Fruit fly (Drosophila melanogaster) whole organism, embryonic: ENCODE results near the gene trk.

Experiments
- CG12769 ChIP-seq: fragments of 200-800 bp; sonication (Bioruptor generic); optimal IDR thresholded peaks from 2 replicates; lab custom pipeline; 2019; ENCODE audit warnings: missing biosample characterization, mild to moderate bottlenecking, missing genetic modification characterization, moderate library complexity
- CG14667 ChIP-seq: fragments of 200-800 bp; sonication (Bioruptor generic); IDR thresholded peaks from 2 replicates; pipeline ENCODE4 v1.3.6; 2022; ENCODE audit warnings: missing biosample characterization, missing genetic modification characterization
- CG30431 ChIP-seq: fragments of 200-800 bp; sonication (Bioruptor generic); optimal IDR thresholded peaks from 2 replicates; lab custom pipeline; 2017; ENCODE audit warnings: missing biosample characterization, missing genetic modification characterization
- CG7963 ChIP-seq: fragments of 200-800 bp; sonication (Bioruptor generic); IDR thresholded peaks from 3 replicates; pipeline ENCODE4 v1.3.6; 2022; ENCODE audit warnings: missing biosample characterization, missing genetic modification characterization; ENCODE audit not compliant: partially characterized antibody
- HmgD ChIP-seq: fragments of 200-800 bp; sonication (Bioruptor generic); optimal IDR thresholded peaks from 3 replicates; lab custom pipeline; 2016; ENCODE audit warnings: missing biosample characterization, missing genetic modification characterization
- Ssrp ChIP-seq: fragments of 200-800 bp; sonication (Bioruptor generic); optimal IDR thresholded peaks from 2 replicates; lab custom pipeline; 2018; ENCODE audit warnings: missing biosample characterization, mild to moderate bottlenecking, missing genetic modification characterization, moderate library complexity
- fd64A ChIP-seq: fragments of 200-800 bp; sonication (Bioruptor generic); optimal IDR thresholded peaks from 3 replicates; lab custom pipeline; 2018; ENCODE audit warnings: missing biosample characterization, mild to moderate bottlenecking, missing genetic modification characterization
- kay ChIP-seq: fragments of 200-800 bp; sonication (Bioruptor generic); optimal IDR thresholded peaks from 2 replicates; lab custom pipeline; 2016; ENCODE audit warnings: missing biosample characterization, missing genetic modification characterization
- ranshi ChIP-seq: fragments of 200-800 bp; sonication (Bioruptor generic); IDR thresholded peaks from 2 replicates; pipeline ENCODE4 v1.3.6; 2022; ENCODE audit warnings: missing biosample characterization, missing genetic modification characterization
- ttk ChIP-seq: fragments of 200-800 bp; sonication (Bioruptor generic); IDR thresholded peaks from 2 replicates; pipeline ENCODE4 v2.1.2; 2022; ENCODE audit warnings: missing biosample characterization, missing genetic modification characterization

DNA sequence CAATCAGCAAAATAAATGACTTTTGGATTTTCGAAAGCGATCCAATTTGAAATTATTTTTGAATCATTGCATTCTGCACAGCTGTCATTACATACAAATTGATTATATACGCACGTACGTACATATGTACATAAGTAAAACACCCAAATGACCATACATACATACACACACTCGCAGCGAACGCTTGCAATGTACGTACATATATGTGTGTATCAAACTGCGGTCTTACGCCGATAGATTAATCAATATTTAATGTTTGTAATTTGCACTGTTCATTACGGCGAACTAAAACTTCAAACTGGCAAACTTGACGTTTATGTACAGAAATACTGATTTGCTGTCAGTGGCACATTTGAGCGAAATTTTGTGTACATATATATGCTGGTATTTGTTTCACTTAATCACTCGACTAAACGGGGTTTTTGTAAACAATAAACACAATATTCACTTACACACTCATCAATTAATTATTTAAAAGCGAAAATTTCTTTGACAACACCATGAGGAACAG, 45.9 kb downstream of the trk start:
- no peak for TF ChIP-seq CG12769 (tag; lab: Kevin White, UChicago)
- TF ChIP-seq HmgD = no peak
- TF ChIP-seq ttk (GFP tag; lab: Robert Waterston, UW) = no peak
- no peak for TF ChIP-seq CG14667
- no peak for TF ChIP-seq CG7963 (GFP tag; lab: Robert Waterston, UW)
- no peak for TF ChIP-seq ranshi
- no peak for TF ChIP-seq kay
- no peak for TF ChIP-seq CG30431 (GFP tag; lab: Kevin White, UChicago)
- no peak for TF ChIP-seq Ssrp
- TF ChIP-seq fd64A (GFP tag; lab: Kevin White, UChicago) = no peak
